Fruit fly (Drosophila melanogaster): ENCODE results near the gene CG14292.

The CG14292 gene

dm6 chr3R:18928918-18929705, 23.7 kb upstream of the CG14292 start, which contains the start of gene CG42613 (continued):
- TF ChIP-seq tai (GFP tag; optimal IDR thresholded peaks at IDR 0.05) = no peak
- TF ChIP-seq ey (GFP tag; optimal IDR thresholded peaks at IDR 0.05) = no peak
- no peak for TF ChIP-seq GATAd (GFP tag; optimal IDR thresholded peaks at IDR 0.05)
- TF ChIP-seq dmrt93B (GFP tag; optimal IDR thresholded peaks at IDR 0.05) = peak; percentile 51
- no peak for TF ChIP-seq Hr78 (GFP tag; optimal IDR thresholded peaks at IDR 0.05)

dm6 chr3R:18928346-18928917, 23.0 kb upstream of the CG14292 start, which contains the start of gene Mpc1:
Gene Mpc1 (minus strand): TSS chr3R:18928659.
- TF ChIP-seq lola (GFP tag; optimal IDR thresholded peaks at IDR 0.05) (no peak), br (GFP tag; optimal IDR thresholded peaks at IDR 0.05) (no peak), Hnf4 (GFP tag; optimal IDR thresholded peaks at IDR 0.05) (peak; percentile 4), sv (GFP tag; optimal IDR thresholded peaks at IDR 0.05) (no peak), Sp1 (GFP tag; optimal IDR thresholded peaks at IDR 0.05) (no peak), woc (GFP tag; optimal IDR thresholded peaks at IDR 0.05) (peak; percentile 43), HLH106 (tag; optimal IDR thresholded peaks at IDR 0.05) (no peak), Dfd (GFP tag; optimal IDR thresholded peaks at IDR 0.05) (no peak), Rel (GFP tag; optimal IDR thresholded peaks at IDR 0.05) (no peak), Rel (tag; optimal IDR thresholded peaks at IDR 0.05) (peak; percentile 100), Myc (optimal IDR thresholded peaks at IDR 0.05) (no peak), Vsx2 (GFP tag; optimal IDR thresholded peaks at IDR 0.05; ENCODE audit: partially characterized antibody) (no peak), dmrt93B (GFP tag; optimal IDR thresholded peaks at IDR 0.05) (no peak), tai (GFP tag; optimal IDR thresholded peaks at IDR 0.05) (peak; percentile 47), CG32264 (GFP tag; optimal IDR thresholded peaks at IDR 0.05) (no peak), psq (GFP tag; optimal IDR thresholded peaks at IDR 0.05) (peak; percentile 26), foxo (GFP tag; optimal IDR thresholded peaks at IDR 0.05) (peak in 1 of 2 experiments; percentile 27), Abd-B (GFP tag; optimal IDR thresholded peaks at IDR 0.05) (no peak), Jra (GFP tag; optimal IDR thresholded peaks at IDR 0.05) (no peak), usp (GFP tag; optimal IDR thresholded peaks at IDR 0.05) (no peak)

dm6 chr3R:18924636-18924977, 19.2 kb upstream of the CG14292 start:
- no peak for TF ChIP-seq Rel (GFP tag; optimal IDR thresholded peaks at IDR 0.05)
- TF ChIP-seq Rel (tag; optimal IDR thresholded peaks at IDR 0.05) = no peak
- no peak for TF ChIP-seq Dif (GFP tag; optimal IDR thresholded peaks at IDR 0.05; ENCODE audit: partially characterized antibody)
- no peak for TF ChIP-seq Hnf4 (GFP tag; optimal IDR thresholded peaks at IDR 0.05)
- TF ChIP-seq Vsx2 (GFP tag; optimal IDR thresholded peaks at IDR 0.05; ENCODE audit: partially characterized antibody) = no peak

- peak; percentile 22 for TF ChIP-seq br (GFP tag; optimal IDR thresholded peaks at IDR 0.05)
- no peak for TF ChIP-seq Abd-B (GFP tag; optimal IDR thresholded peaks at IDR 0.05)
- TF ChIP-seq Vsx2 (GFP tag; optimal IDR thresholded peaks at IDR 0.05; ENCODE audit: partially characterized antibody) = no peak
- TF ChIP-seq Hr83 (GFP tag; optimal IDR thresholded peaks at IDR 0.05; ENCODE audit: poor library complexity, severe bottlenecking) = peak; percentile 33
- TF ChIP-seq Dif (GFP tag; optimal IDR thresholded peaks at IDR 0.05; ENCODE audit: partially characterized antibody) = peak; percentile 62
- no peak for TF ChIP-seq Rel (GFP tag; optimal IDR thresholded peaks at IDR 0.05)
- TF ChIP-seq Rel (tag; optimal IDR thresholded peaks at IDR 0.05) = peak; percentile 9
- peak; percentile 53 for TF ChIP-seq Jra (GFP tag; optimal IDR thresholded peaks at IDR 0.05)
- TF ChIP-seq dl (GFP tag; optimal IDR thresholded peaks at IDR 0.05; ENCODE audit: insufficient read depth in 1 of 2, partially characterized antibody in 2 of 2) = peak; percentile 28 to 61
- no peak for TF ChIP-seq foxo (GFP tag; optimal IDR thresholded peaks at IDR 0.05)
- TF ChIP-seq rgr (GFP tag; optimal IDR thresholded peaks at IDR 0.05) = no peak
- peak; percentile 78 for TF ChIP-seq N (GFP tag; optimal IDR thresholded peaks at IDR 0.05)
- peak; percentile 23 for TF ChIP-seq h (GFP tag; optimal IDR thresholded peaks at IDR 0.05)
- peak; percentile 40 for TF ChIP-seq brk (GFP tag; optimal IDR thresholded peaks at IDR 0.05)
Observed at dm6 chr3R:18923802-18924635, 18.6 kb upstream of the CG14292 start.

All from whole organism, wandering third instar larva.